Worm (Caenorhabditis elegans) whole organism, L1 larva: ENCODE data around the gene F36F12.3.

ENCODE experiments used
- alr-1 ChIP-seq: fragments of 200-800 bp; sonication (Bioruptor generic); optimal IDR thresholded peaks from 2 replicates; lab custom pipeline; 2018; ENCODE audit warnings: borderline replicate concordance, mild to moderate bottlenecking, missing genetic modification characterization, missing compliant biosample characterization
- ceh-82 ChIP-seq, 3 experiments: fragments of 150-350 bp in 1 of 3; sonication (generic microtip) in 2 of 3; optimal IDR thresholded peaks; 2 replicates each; lab custom pipeline; 2014 to 2017; ENCODE audit warnings: missing biosample characterization in 3 of 3, missing genetic modification characterization in 3 of 3
- elt-3 ChIP-seq, 6 experiments: fragments of 150-350 bp in 1 of 6; sonication (generic microtip); optimal IDR thresholded peaks; 2 replicates each; lab custom pipeline; 2017 to 2018; ENCODE audit warnings: missing biosample characterization in 6 of 6, missing genetic modification characterization in 6 of 6, inconsistent platforms in 1 of 6
- lin-13 ChIP-seq: fragments of 150-350 bp; optimal IDR thresholded peaks from 2 replicates; lab custom pipeline; 2014; ENCODE audit warnings: missing biosample characterization, missing genetic modification reagents, missing genetic modification characterization
- lin-35 ChIP-seq, 2 experiments: fragments of 150-350 bp; optimal IDR thresholded peaks; 2 replicates each; lab custom pipeline; 2014; ENCODE audit warnings: missing biosample characterization in 2 of 2, missing genetic modification characterization in 2 of 2, missing genetic modification reagents in 2 of 2
- lin-39 ChIP-seq: fragments of 150-350 bp; optimal IDR thresholded peaks from 2 replicates; lab custom pipeline; 2014; ENCODE audit warnings: missing biosample characterization, missing genetic modification reagents, missing genetic modification characterization
- nhr-11 ChIP-seq: fragments of 150-350 bp; optimal IDR thresholded peaks from 2 replicates; lab custom pipeline; 2014; ENCODE audit warnings: missing biosample characterization, missing genetic modification characterization
- nhr-12 ChIP-seq: sonication (generic microtip); optimal IDR thresholded peaks from 2 replicates; lab custom pipeline; 2017; ENCODE audit warnings: missing biosample characterization, missing genetic modification characterization
- nhr-28 ChIP-seq: fragments of 150-350 bp; optimal IDR thresholded peaks from 2 replicates; lab custom pipeline; 2014; ENCODE audit warnings: missing biosample characterization, missing genetic modification characterization
- snpc-4 ChIP-seq: fragments of 150-350 bp; optimal IDR thresholded peaks from 2 replicates; lab custom pipeline; 2014; ENCODE audit warnings: missing biosample characterization, missing genetic modification characterization
- unc-62 ChIP-seq: fragments of 150-350 bp; optimal IDR thresholded peaks from 2 replicates; lab custom pipeline; 2014; ENCODE audit warnings: missing biosample characterization, missing genetic modification reagents, missing genetic modification characterization

DNA sequence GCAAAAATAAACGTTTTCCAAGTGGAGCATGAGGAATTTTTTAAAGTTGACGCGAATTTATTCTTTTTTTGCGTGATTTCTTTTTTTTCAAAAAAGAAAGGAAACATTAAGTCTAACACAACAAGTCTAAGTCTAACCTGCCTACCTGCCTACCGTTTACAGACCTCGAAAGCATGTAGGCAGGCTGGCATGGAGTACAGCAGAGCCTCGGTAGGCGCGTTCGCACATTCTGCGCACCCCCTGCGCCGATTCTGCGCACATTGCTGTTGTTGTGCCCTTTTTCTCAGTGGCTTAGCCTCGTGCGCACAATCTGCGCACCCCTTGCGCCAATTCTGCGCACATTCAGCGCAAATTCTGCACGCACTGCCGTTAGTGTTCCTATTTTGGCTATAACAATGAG lies 1.7 kb upstream of the F36F12.3 start:
- TF ChIP-seq elt-3 (tag; optimal IDR thresholded peaks at IDR 0.05; lab: Kevin White, UChicago) (no peak), nhr-28 (tag; lab: Kevin White, UChicago) (no peak), lin-35 (GFP tag; optimal IDR thresholded peaks at IDR 0.05; lab: Kevin White, UChicago) (no peak), nhr-11 (no peak), ceh-82 (tag; optimal IDR thresholded peaks at IDR 0.05; lab: Kevin White, UChicago) (no peak), nhr-12 (tag; lab: Kevin White, UChicago) (no peak), unc-62 (GFP tag; lab: Kevin White, UChicago) (no peak), snpc-4 (tag; lab: Kevin White, UChicago) (no peak), lin-39 (tag; lab: Kevin White, UChicago) (no peak), lin-13 (GFP tag; lab: Kevin White, UChicago) (no peak), alr-1 (no peak)
